Worm (Caenorhabditis elegans) whole organism, mixed stage, embryonic: Measurements from ENCODE around the gene osta-3.

Experiments
- ceh-83 ChIP-seq: fragments of 200-800 bp; sonication (Bioruptor generic); optimal IDR thresholded peaks from 2 replicates; lab custom pipeline; 2018; ENCODE audit warnings: mild to moderate bottlenecking, missing genetic modification characterization, missing compliant biosample characterization
- elt-1 ChIP-seq: sonication (generic microtip); optimal IDR thresholded peaks from 2 replicates; lab custom pipeline; 2017; ENCODE audit warnings: missing genetic modification characterization, mild to moderate bottlenecking, missing compliant biosample characterization, antibody characterized with exemption, moderate library complexity, borderline replicate concordance; ENCODE audit not compliant: insufficient read depth
- lin-13 ChIP-seq: fragments of 150-350 bp; optimal IDR thresholded peaks from 2 replicates; lab custom pipeline; 2014; ENCODE audit warnings: missing biosample characterization, missing genetic modification characterization
- nhr-12 ChIP-seq: fragments of 150-350 bp; optimal IDR thresholded peaks from 2 replicates; lab custom pipeline; 2014; ENCODE audit warnings: missing biosample characterization, missing genetic modification characterization
- nhr-237 ChIP-seq: fragments of 150-350 bp; optimal IDR thresholded peaks from 2 replicates; lab custom pipeline; 2014; ENCODE audit warnings: missing biosample characterization, missing genetic modification characterization
- nhr-28 ChIP-seq: fragments of 150-350 bp; optimal IDR thresholded peaks from 2 replicates; lab custom pipeline; 2014; ENCODE audit warnings: missing biosample characterization, missing genetic modification characterization
- nhr-76 ChIP-seq: sonication (generic microtip); optimal IDR thresholded peaks from 2 replicates; lab custom pipeline; 2017; ENCODE audit warnings: missing biosample characterization, missing genetic modification characterization
- snpc-4 ChIP-seq: fragments of 150-350 bp; optimal IDR thresholded peaks from 2 replicates; lab custom pipeline; 2014; ENCODE audit warnings: missing biosample characterization, missing genetic modification characterization
- unc-39 ChIP-seq: fragments of 150-350 bp; optimal IDR thresholded peaks from 2 replicates; lab custom pipeline; 2014; ENCODE audit warnings: missing biosample characterization, missing genetic modification characterization
- unc-62 ChIP-seq: fragments of 150-350 bp; optimal IDR thresholded peaks from 2 replicates; lab custom pipeline; 2014; ENCODE audit warnings: missing biosample characterization, missing genetic modification reagents, missing genetic modification characterization

- TF ChIP-seq nhr-28 (no peak), unc-62 (GFP tag; lab: Kevin White, UChicago) (no peak), nhr-76 (tag; lab: Kevin White, UChicago) (no peak), nhr-12 (no peak), lin-13 (tag; lab: Kevin White, UChicago) (no peak), nhr-237 (no peak), unc-39 (tag; lab: Kevin White, UChicago) (no peak), ceh-83 (GFP tag; lab: Kevin White, UChicago) (no peak), snpc-4 (no peak), elt-1 (tag; lab: Kevin White, UChicago) (no peak)
Observed at ce11 chrII:14772113-14772512, 40.2 kb upstream of the osta-3 start.
